Worm (Caenorhabditis elegans) whole organism, mixed stage, embryonic: ENCODE results near the gene C29H12.6.

Source experiments
- ces-1 ChIP-seq: fragments of 150-350 bp; optimal IDR thresholded peaks from 2 replicates; lab custom pipeline; 2014; ENCODE audit warnings: missing biosample characterization, missing genetic modification reagents, missing genetic modification characterization
- nhr-2 ChIP-seq: fragments of 150-350 bp; optimal IDR thresholded peaks from 2 replicates; lab custom pipeline; 2014; ENCODE audit warnings: missing biosample characterization, missing genetic modification characterization
- nhr-28 ChIP-seq: fragments of 150-350 bp; optimal IDR thresholded peaks from 2 replicates; lab custom pipeline; 2014; ENCODE audit warnings: missing biosample characterization, missing genetic modification characterization
- snpc-4 ChIP-seq: fragments of 150-350 bp; optimal IDR thresholded peaks from 2 replicates; lab custom pipeline; 2014; ENCODE audit warnings: missing biosample characterization, missing genetic modification characterization
- tbx-8 ChIP-seq: fragments of 200-800 bp; sonication (Bioruptor generic); optimal IDR thresholded peaks from 2 replicates; lab custom pipeline; 2018; ENCODE audit warnings: mild to moderate bottlenecking, missing genetic modification characterization, moderate library complexity, missing compliant biosample characterization
- unc-39 ChIP-seq: fragments of 150-350 bp; optimal IDR thresholded peaks from 2 replicates; lab custom pipeline; 2014; ENCODE audit warnings: missing biosample characterization, missing genetic modification characterization
- ztf-11 ChIP-seq: fragments of 150-350 bp; optimal IDR thresholded peaks from 2 replicates; lab custom pipeline; 2014; ENCODE audit warnings: missing biosample characterization, missing genetic modification characterization

DNA sequence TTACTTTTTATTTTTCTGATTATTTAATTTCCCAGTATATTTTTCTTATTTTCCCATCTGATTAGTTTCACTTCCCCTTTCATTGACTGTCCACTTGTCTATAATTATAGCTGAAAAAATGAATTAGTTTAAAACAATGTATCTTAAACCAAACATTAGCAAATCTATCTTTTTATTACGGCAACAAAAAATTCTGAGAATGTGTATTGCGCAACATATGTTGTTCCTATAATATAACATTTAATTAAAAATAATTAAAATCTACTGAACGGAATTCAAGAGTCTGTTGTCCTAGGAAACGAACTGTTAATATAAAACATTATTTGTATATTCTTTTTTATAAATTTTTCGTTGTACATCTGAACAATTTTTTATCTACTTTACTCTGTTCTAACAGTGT lies 8.1 kb downstream of the C29H12.6 start:
- TF ChIP-seq snpc-4 (no peak), tbx-8 (GFP tag; lab: Kevin White, UChicago) (no peak), nhr-2 (tag; lab: Kevin White, UChicago) (no peak), ces-1 (no peak), unc-39 (no peak), ztf-11 (no peak), nhr-28 (tag; lab: Kevin White, UChicago) (no peak)
